Worm (Caenorhabditis elegans) whole organism, L4 larva: ENCODE data around the gene Y75B8A.10.

ENCODE experiments used
- ZK337.2 ChIP-seq: fragments of 200-800 bp; sonication (Bioruptor generic); IDR thresholded peaks from 2 replicates; pipeline ENCODE4 v1.3.6; 2022; ENCODE audit warnings: missing genetic modification reagents, missing genetic modification characterization, missing compliant biosample characterization
- ama-1 ChIP-seq: fragments of 150-350 bp; optimal IDR thresholded peaks from 2 replicates; lab custom pipeline; 2014; ENCODE audit warnings: inconsistent platforms, mixed read lengths
- ceh-62 ChIP-seq: sonication (generic microtip); optimal IDR thresholded peaks from 2 replicates; lab custom pipeline; 2017; ENCODE audit warnings: missing biosample characterization, missing genetic modification characterization
- ceh-82 ChIP-seq: sonication (generic microtip); optimal IDR thresholded peaks from 2 replicates; lab custom pipeline; 2017; ENCODE audit warnings: missing biosample characterization, missing genetic modification characterization
- dmd-8 ChIP-seq: fragments of 200-800 bp; sonication (Bioruptor generic); IDR thresholded peaks from 2 replicates; pipeline ENCODE4 v1.3.6; 2022; ENCODE audit warnings: missing genetic modification characterization, missing compliant biosample characterization
- nhr-11 ChIP-seq: fragments of 150-350 bp; optimal IDR thresholded peaks from 2 replicates; lab custom pipeline; 2014; ENCODE audit warnings: missing biosample characterization, missing genetic modification characterization
- nhr-42 ChIP-seq: fragments of 200-800 bp; sonication (Bioruptor generic); IDR thresholded peaks from 2 replicates; pipeline ENCODE4 v1.3.6; 2022; ENCODE audit warnings: missing genetic modification characterization, missing compliant biosample characterization
- pqm-1 ChIP-seq: sonication (generic microtip); optimal IDR thresholded peaks from 2 replicates; lab custom pipeline; 2017; ENCODE audit warnings: missing biosample characterization, missing genetic modification characterization
- ztf-11 ChIP-seq: fragments of 150-350 bp; optimal IDR thresholded peaks from 2 replicates; lab custom pipeline; 2014; ENCODE audit warnings: missing biosample characterization, missing genetic modification characterization

DNA sequence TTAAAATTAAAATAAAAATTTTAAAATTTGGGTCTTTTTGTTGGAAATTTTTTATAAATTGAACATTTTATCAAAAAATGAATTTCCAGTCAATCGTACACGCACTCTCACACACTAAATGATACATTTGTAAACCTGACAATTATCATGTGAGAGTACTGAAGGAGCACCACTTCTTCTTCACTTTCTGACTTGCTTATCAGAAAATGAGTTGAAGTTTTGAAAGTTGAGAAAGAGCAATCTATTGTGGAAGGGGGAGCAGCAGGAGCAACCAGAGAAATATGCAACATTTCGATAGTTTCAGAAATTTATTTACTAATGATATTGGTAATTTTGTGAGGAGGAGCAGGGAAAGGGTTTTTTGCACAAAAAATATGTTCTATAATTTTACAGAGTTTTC lies 44.6 kb downstream of the Y75B8A.10 start:
- no peak for TF ChIP-seq ztf-11 (tag; lab: Kevin White, UChicago)
- TF ChIP-seq nhr-11 (tag; lab: Kevin White, UChicago) = no peak
- TF ChIP-seq nhr-42 (GFP tag; lab: Robert Waterston, UW) = no peak
- no peak for TF ChIP-seq ZK337.2 (GFP tag; lab: Robert Waterston, UW)
- no peak for TF ChIP-seq ama-1
- TF ChIP-seq ceh-62 (tag; lab: Kevin White, UChicago) = no peak
- TF ChIP-seq ceh-82 (tag; lab: Kevin White, UChicago) = no peak
- TF ChIP-seq pqm-1 (tag; lab: Kevin White, UChicago) = peak; percentile 97
- no peak for TF ChIP-seq dmd-8 (GFP tag; lab: Robert Waterston, UW)
